Fruit fly (Drosophila melanogaster) whole organism, embryonic: ENCODE results near the gene unc-4.
A peak's percentile ranks its signal among the peaks of the same experiment; 100 is the strongest.

Experiments used
- Bgb ChIP-seq: fragments of 200-800 bp; sonication (Bioruptor generic); IDR thresholded peaks from 2 replicates; pipeline ENCODE4 v1.3.6; 2022; ENCODE audit warnings: missing biosample characterization, missing genetic modification characterization; ENCODE audit not compliant: partially characterized antibody
- CG10147 ChIP-seq: fragments of 200-800 bp; sonication (Bioruptor generic); optimal IDR thresholded peaks from 2 replicates; lab custom pipeline; 2019; ENCODE audit warnings: missing biosample characterization, mild to moderate bottlenecking, missing genetic modification characterization, moderate library complexity
- CG12744 ChIP-seq: fragments of 200-800 bp; sonication (Bioruptor generic); optimal IDR thresholded peaks from 2 replicates; lab custom pipeline; 2016; ENCODE audit warnings: missing biosample characterization, missing genetic modification characterization
- CG13424 ChIP-seq: fragments of 200-800 bp; sonication (Bioruptor generic); optimal IDR thresholded peaks from 2 replicates; lab custom pipeline; 2019; ENCODE audit warnings: missing biosample characterization, mild to moderate bottlenecking, missing genetic modification characterization, moderate library complexity
- CG14860 ChIP-seq: fragments of 200-800 bp; sonication (Bioruptor generic); IDR thresholded peaks from 3 replicates; pipeline ENCODE4 v1.3.6; 2022; ENCODE audit warnings: missing biosample characterization, missing genetic modification characterization; ENCODE audit not compliant: partially characterized antibody
- CG14965 ChIP-seq: fragments of 200-800 bp; sonication (Bioruptor generic); optimal IDR thresholded peaks from 2 replicates; lab custom pipeline; 2016; ENCODE audit warnings: missing biosample characterization, missing genetic modification characterization, borderline replicate concordance
- CG15601 ChIP-seq: fragments of 200-800 bp; sonication (Bioruptor generic); optimal IDR thresholded peaks from 3 replicates; lab custom pipeline; 2019; ENCODE audit warnings: missing biosample characterization, mild to moderate bottlenecking, missing genetic modification characterization, moderate library complexity
- CG15696 ChIP-seq: fragments of 200-800 bp; sonication (Bioruptor generic); optimal IDR thresholded peaks from 2 replicates; lab custom pipeline; 2019; ENCODE audit warnings: missing biosample characterization, mild to moderate bottlenecking, missing genetic modification characterization, moderate library complexity
- CG1603 ChIP-seq: fragments of 200-800 bp; sonication (Bioruptor generic); optimal IDR thresholded peaks from 2 replicates; lab custom pipeline; 2019; ENCODE audit warnings: missing biosample characterization, mild to moderate bottlenecking, missing genetic modification characterization, moderate library complexity
- CG16813 ChIP-seq: fragments of 200-800 bp; sonication (Bioruptor generic); IDR thresholded peaks from 3 replicates; pipeline ENCODE4 v1.3.6; 2022; ENCODE audit warnings: missing biosample characterization, missing genetic modification characterization; ENCODE audit not compliant: partially characterized antibody
- CG18476 ChIP-seq: fragments of 200-800 bp; sonication (Bioruptor generic); optimal IDR thresholded peaks from 2 replicates; lab custom pipeline; 2016; ENCODE audit warnings: missing biosample characterization, mild to moderate bottlenecking, missing genetic modification characterization
- CG18599 ChIP-seq: fragments of 200-800 bp; sonication (Bioruptor generic); optimal IDR thresholded peaks from 3 replicates; lab custom pipeline; 2017; ENCODE audit warnings: missing biosample characterization, missing genetic modification characterization, mild to moderate bottlenecking, moderate library complexity, missing genetic modification reagents
- CG2199 ChIP-seq: fragments of 200-800 bp; sonication (Bioruptor generic); IDR thresholded peaks from 3 replicates; pipeline ENCODE4 v1.3.6; 2022; ENCODE audit warnings: missing biosample characterization, missing genetic modification characterization
- CG2678 ChIP-seq: fragments of 200-800 bp; sonication (Bioruptor generic); optimal IDR thresholded peaks from 3 replicates; lab custom pipeline; 2019; ENCODE audit warnings: missing biosample characterization, mild to moderate bottlenecking, missing genetic modification characterization, moderate library complexity
- CG30020 ChIP-seq: fragments of 200-800 bp; optimal IDR thresholded peaks from 2 replicates; lab custom pipeline; 2019; ENCODE audit warnings: missing biosample characterization, mild to moderate bottlenecking, missing genetic modification characterization, moderate library complexity
- CG33213 ChIP-seq: fragments of 200-800 bp; sonication (Bioruptor generic); optimal IDR thresholded peaks from 3 replicates; lab custom pipeline; 2016; ENCODE audit warnings: missing biosample characterization, missing genetic modification characterization
- CG6813 ChIP-seq: fragments of 200-800 bp; sonication (Bioruptor generic); optimal IDR thresholded peaks from 2 replicates; lab custom pipeline; 2017; ENCODE audit warnings: missing biosample characterization, missing genetic modification characterization, mild to moderate bottlenecking, moderate library complexity, missing genetic modification reagents
- CG8478 ChIP-seq: fragments of >200 bp; optimal IDR thresholded peaks from 2 replicates; lab custom pipeline; 2018
- CHES-1-like ChIP-seq: fragments of 200-800 bp; sonication (Bioruptor generic); optimal IDR thresholded peaks from 2 replicates; lab custom pipeline; 2016; ENCODE audit warnings: missing biosample characterization, missing genetic modification characterization
- CTCF ChIP-seq: fragments of 200-800 bp; sonication (Bioruptor generic); optimal IDR thresholded peaks from 2 replicates; lab custom pipeline; 2017; ENCODE audit warnings: missing biosample characterization, mild to moderate bottlenecking, missing genetic modification characterization, moderate library complexity
- Dip2 ChIP-seq: fragments of 200-800 bp; sonication (Bioruptor generic); IDR thresholded peaks from 2 replicates; pipeline ENCODE4 v1.3.6; 2022; ENCODE audit warnings: missing biosample characterization, missing genetic modification characterization
- E2f2 ChIP-seq: fragments of 200-800 bp; sonication (Bioruptor generic); IDR thresholded peaks from 2 replicates; pipeline ENCODE4 v1.3.6; 2022; ENCODE audit warnings: missing biosample characterization, missing genetic modification characterization
- H15 ChIP-seq: fragments of 200-800 bp; sonication (Bioruptor generic); IDR thresholded peaks from 3 replicates; pipeline ENCODE4 v1.3.6; 2022; ENCODE audit warnings: missing biosample characterization, missing genetic modification characterization
- HLHmδ ChIP-seq: fragments of 200-800 bp; sonication (Bioruptor generic); optimal IDR thresholded peaks from 2 replicates; lab custom pipeline; 2018; ENCODE audit warnings: missing biosample characterization, mild to moderate bottlenecking, missing genetic modification characterization, moderate library complexity
- Lhr ChIP-seq: fragments of 200-800 bp; sonication (Bioruptor generic); optimal IDR thresholded peaks from 3 replicates; lab custom pipeline; 2017; ENCODE audit warnings: mild to moderate bottlenecking, missing biosample characterization, missing genetic modification reagents, missing genetic modification characterization
- Myb ChIP-seq: fragments of 200-800 bp; sonication (Bioruptor generic); optimal IDR thresholded peaks from 2 replicates; lab custom pipeline; 2016; ENCODE audit warnings: missing biosample characterization, missing genetic modification characterization
- Pdp1 ChIP-seq, 2 experiments: fragments of 200-800 bp; sonication (Bioruptor generic); optimal IDR thresholded peaks; 3 replicates each; lab custom pipeline; 2016; ENCODE audit warnings: missing biosample characterization in 2 of 2, missing genetic modification characterization in 2 of 2, mild to moderate bottlenecking in 1 of 2, moderate library complexity in 1 of 2
- Rfx ChIP-seq: fragments of 200-800 bp; sonication (Bioruptor generic); IDR thresholded peaks from 2 replicates; pipeline ENCODE4 v1.3.6; 2022; ENCODE audit warnings: missing biosample characterization, missing genetic modification characterization
- Sox100B ChIP-seq: fragments of 200-800 bp; sonication (Bioruptor generic); optimal IDR thresholded peaks from 3 replicates; lab custom pipeline; 2018; ENCODE audit warnings: missing biosample characterization, mild to moderate bottlenecking, missing genetic modification characterization
- bbx ChIP-seq: fragments of 200-800 bp; sonication (Bioruptor generic); IDR thresholded peaks from 2 replicates; pipeline ENCODE4 v1.3.6; 2022; ENCODE audit warnings: missing biosample characterization, missing genetic modification characterization; ENCODE audit not compliant: partially characterized antibody
- br ChIP-seq: fragments of >200 bp; optimal IDR thresholded peaks from 2 replicates; lab custom pipeline; 2017
- cas ChIP-seq: fragments of 200-800 bp; sonication (Bioruptor generic); IDR thresholded peaks from 2 replicates; pipeline ENCODE4 v1.3.6; 2022; ENCODE audit warnings: missing biosample characterization, missing genetic modification characterization
- caup ChIP-seq: fragments of 200-800 bp; sonication (Bioruptor generic); optimal IDR thresholded peaks from 3 replicates; lab custom pipeline; 2017; ENCODE audit warnings: missing biosample characterization, mild to moderate bottlenecking, missing genetic modification characterization, moderate library complexity; ENCODE audit not compliant: severe bottlenecking
- ewg ChIP-seq: fragments of 200-800 bp; sonication (Bioruptor generic); optimal IDR thresholded peaks from 3 replicates; lab custom pipeline; 2017; ENCODE audit warnings: mild to moderate bottlenecking, missing biosample characterization, missing genetic modification reagents, missing genetic modification characterization
- gfzf ChIP-seq: fragments of 200-800 bp; sonication (Bioruptor generic); optimal IDR thresholded peaks from 2 replicates; lab custom pipeline; 2016; ENCODE audit warnings: missing biosample characterization, mild to moderate bottlenecking, missing genetic modification characterization, moderate library complexity
- hb ChIP-seq: fragments of 200-800 bp; sonication (Bioruptor generic); IDR thresholded peaks from 3 replicates; pipeline ENCODE4 v1.3.6; 2022; ENCODE audit warnings: missing biosample characterization, missing genetic modification characterization; ENCODE audit not compliant: partially characterized antibody
- kni ChIP-seq: fragments of 200-800 bp; sonication (Bioruptor generic); optimal IDR thresholded peaks from 3 replicates; lab custom pipeline; 2017; ENCODE audit warnings: mild to moderate bottlenecking, missing biosample characterization, missing genetic modification reagents, missing genetic modification characterization
- nerfin-1 ChIP-seq: fragments of 200-800 bp; sonication (Bioruptor generic); optimal IDR thresholded peaks from 3 replicates; lab custom pipeline; 2019; ENCODE audit warnings: missing biosample characterization, mild to moderate bottlenecking, missing genetic modification characterization, moderate library complexity
- nerfin-2 ChIP-seq: fragments of 200-800 bp; sonication (Bioruptor generic); IDR thresholded peaks from 2 replicates; pipeline ENCODE4 v1.3.6; 2022; ENCODE audit warnings: missing biosample characterization, missing genetic modification characterization; ENCODE audit not compliant: partially characterized antibody
- pfk ChIP-seq: fragments of 200-800 bp; sonication (Bioruptor generic); optimal IDR thresholded peaks from 2 replicates; lab custom pipeline; 2018; ENCODE audit warnings: missing biosample characterization, mild to moderate bottlenecking, missing genetic modification characterization, moderate library complexity
- pros ChIP-seq: fragments of 200-800 bp; sonication (Bioruptor generic); optimal IDR thresholded peaks from 3 replicates; lab custom pipeline; 2019; ENCODE audit warnings: missing biosample characterization, mild to moderate bottlenecking, missing genetic modification characterization, moderate library complexity
- sd ChIP-seq: fragments of 200-800 bp; sonication (Bioruptor generic); optimal IDR thresholded peaks from 3 replicates; lab custom pipeline; 2018; ENCODE audit warnings: missing biosample characterization, mild to moderate bottlenecking, missing genetic modification characterization, moderate library complexity
- sens ChIP-seq: fragments of 200-800 bp; sonication (Bioruptor generic); peaks from one replicate; lab custom pipeline; 2016; ENCODE audit warnings: missing biosample characterization, missing genetic modification characterization
- seq ChIP-seq: fragments of 200-800 bp; sonication (Bioruptor generic); IDR thresholded peaks from 2 replicates; pipeline ENCODE4 v1.3.6; 2022; ENCODE audit warnings: missing biosample characterization, missing genetic modification characterization
- shn ChIP-seq: fragments of 200-800 bp; sonication (Bioruptor generic); optimal IDR thresholded peaks from 3 replicates; lab custom pipeline; 2016; ENCODE audit warnings: missing biosample characterization, missing genetic modification characterization
- sob ChIP-seq: fragments of 200-800 bp; sonication (Bioruptor generic); IDR thresholded peaks from 2 replicates; pipeline ENCODE4 v1.3.6; 2022; ENCODE audit warnings: missing biosample characterization, missing genetic modification characterization
- sqz ChIP-seq: fragments of 200-800 bp; sonication (Bioruptor generic); optimal IDR thresholded peaks from 3 replicates; lab custom pipeline; 2018; ENCODE audit warnings: missing biosample characterization, mild to moderate bottlenecking, missing genetic modification characterization
- vnd ChIP-seq: fragments of 200-800 bp; sonication (Bioruptor generic); IDR thresholded peaks from 3 replicates; pipeline ENCODE4 v1.3.6; 2022; ENCODE audit warnings: missing biosample characterization, missing genetic modification characterization; ENCODE audit not compliant: partially characterized antibody
- vvl ChIP-seq: fragments of 200-800 bp; sonication (Bioruptor generic); IDR thresholded peaks from 2 replicates; pipeline ENCODE4 v1.3.6; 2022; ENCODE audit warnings: missing biosample characterization, missing genetic modification characterization

The unc-4 gene

dm6 chrX:17737024-17737685, 31.2 kb upstream of the unc-4 start:
- TF ChIP-seq sd (tag; lab: Kevin White, UChicago), result peak; percentile 20
- TF ChIP-seq CG18599 (GFP tag; lab: Kevin White, UChicago), result no peak
- TF ChIP-seq CG33213 (GFP tag; lab: Kevin White, UChicago), result peak; percentile 14
- no peak for TF ChIP-seq pfk (GFP tag; lab: Kevin White, UChicago)
- TF ChIP-seq sqz (GFP tag; lab: Kevin White, UChicago), result peak; percentile 36
- TF ChIP-seq vnd (GFP tag; lab: Robert Waterston, UW), result no peak
- TF ChIP-seq CG14860 (GFP tag; lab: Robert Waterston, UW), result 0 out of 3 replicates have a peak, but pooled peaks have one; percentile 10
- no peak for TF ChIP-seq br (lab: Kevin White, UChicago)
- 0 out of 3 replicates have a peak, but pooled peaks have one; percentile 9 for TF ChIP-seq CG16813
- TF ChIP-seq CG14965 (GFP tag; lab: Kevin White, UChicago), result no peak
- TF ChIP-seq CG2678 (tag; lab: Kevin White, UChicago), result no peak
- no peak for TF ChIP-seq CG8478 (lab: Kevin White, UChicago)
- TF ChIP-seq CG1603, result peak; percentile 9
- no peak for TF ChIP-seq H15
- TF ChIP-seq nerfin-1 (tag; lab: Kevin White, UChicago), result peak; percentile 91
- TF ChIP-seq CG18476 (GFP tag; lab: Kevin White, UChicago), result no peak
- no peak for TF ChIP-seq HLHmδ
- no peak for TF ChIP-seq caup (GFP tag; lab: Kevin White, UChicago)
- TF ChIP-seq CG30020 (tag; lab: Kevin White, UChicago), result no peak
- peak; percentile 8 for TF ChIP-seq CG15601 (tag; lab: Kevin White, UChicago)
- no peak for TF ChIP-seq ewg (GFP tag; lab: Kevin White, UChicago)
- no peak for TF ChIP-seq Dip2 (GFP tag; lab: Robert Waterston, UW)
- peak; percentile 34; the same call in 1 of the 2 replicates for TF ChIP-seq bbx (GFP tag; lab: Robert Waterston, UW)
- no peak for TF ChIP-seq CG6813
- peak; percentile 88 for TF ChIP-seq CTCF
- TF ChIP-seq E2f2 (GFP tag; lab: Robert Waterston, UW), result 0 out of 2 replicates have a peak, but pooled peaks have one; percentile 9
- peak; percentile 91 for TF ChIP-seq kni (GFP tag; lab: Kevin White, UChicago)
- TF ChIP-seq shn (GFP tag; lab: Kevin White, UChicago), result no peak
- no peak for TF ChIP-seq sob (GFP tag; lab: Robert Waterston, UW)
- no peak for TF ChIP-seq seq (GFP tag; lab: Robert Waterston, UW)
- TF ChIP-seq Myb (GFP tag; lab: Kevin White, UChicago), result peak; percentile 33
- no peak for TF ChIP-seq nerfin-2
- no peak for TF ChIP-seq Rfx
- TF ChIP-seq CG13424 (tag; lab: Kevin White, UChicago), result no peak
- no peak for TF ChIP-seq Sox100B (GFP tag; lab: Kevin White, UChicago)
- TF ChIP-seq cas (GFP tag; lab: Robert Waterston, UW), result no peak
- TF ChIP-seq CG10147 (GFP tag; lab: Kevin White, UChicago), result peak; percentile 2
- peak; percentile 0 for TF ChIP-seq sens (GFP tag; lab: Kevin White, UChicago)
- peak; percentile 91 for TF ChIP-seq CG2199 (GFP tag; lab: Robert Waterston, UW)
- TF ChIP-seq hb (GFP tag; lab: Robert Waterston, UW), result no peak
- TF ChIP-seq Bgb (GFP tag; lab: Robert Waterston, UW), result peak; percentile 43; the same call in 1 of the 2 replicates
- TF ChIP-seq Lhr (GFP tag; lab: Kevin White, UChicago), result peak; percentile 1
- peak in 1 of 2 experiments; percentile 86 for TF ChIP-seq Pdp1 (GFP tag; optimal IDR thresholded peaks at IDR 0.05; lab: Kevin White, UChicago)
- TF ChIP-seq CG12744, result no peak
- TF ChIP-seq vvl, result peak; percentile 81
- TF ChIP-seq CHES-1-like (GFP tag; lab: Kevin White, UChicago), result no peak
- peak; percentile 1 for TF ChIP-seq CG15696 (tag; lab: Kevin White, UChicago)
- no peak for TF ChIP-seq gfzf (GFP tag; lab: Kevin White, UChicago)
- TF ChIP-seq pros (GFP tag; lab: Kevin White, UChicago), result peak; percentile 94
